Fruit fly (Drosophila melanogaster) whole organism, embryonic: ENCODE results near the gene CG43680.
A peak's percentile ranks its signal among the peaks of the same experiment; 100 is the strongest.

Experiments used
- ATbp ChIP-seq: fragments of 200-800 bp; sonication (Bioruptor generic); optimal IDR thresholded peaks from 2 replicates; lab custom pipeline; 2017; ENCODE audit warnings: missing biosample characterization, mild to moderate bottlenecking, missing genetic modification characterization, missing genetic modification reagents
- C15 ChIP-seq: fragments of 200-800 bp; sonication (Bioruptor generic); IDR thresholded peaks from 3 replicates; pipeline ENCODE4 v1.3.6; 2022; ENCODE audit warnings: missing biosample characterization, missing genetic modification characterization
- CG10147 ChIP-seq: fragments of 200-800 bp; sonication (Bioruptor generic); optimal IDR thresholded peaks from 2 replicates; lab custom pipeline; 2019; ENCODE audit warnings: missing biosample characterization, mild to moderate bottlenecking, missing genetic modification characterization, moderate library complexity
- CG10321 ChIP-seq: fragments of 200-800 bp; sonication (Bioruptor generic); IDR thresholded peaks from 2 replicates; pipeline ENCODE4 v1.3.6; 2022; ENCODE audit warnings: missing biosample characterization, missing genetic modification characterization
- CG10654 ChIP-seq: fragments of 200-800 bp; sonication (Bioruptor generic); optimal IDR thresholded peaks from 2 replicates; lab custom pipeline; 2016; ENCODE audit warnings: missing biosample characterization, missing genetic modification characterization
- CG11696 ChIP-seq: fragments of 200-800 bp; sonication (Bioruptor generic); IDR thresholded peaks from 2 replicates; pipeline ENCODE4 v1.3.6; 2022; ENCODE audit warnings: missing biosample characterization, missing genetic modification characterization
- CG1233 ChIP-seq: fragments of 200-800 bp; sonication (Bioruptor generic); optimal IDR thresholded peaks from 4 replicates; lab custom pipeline; 2018; ENCODE audit warnings: missing biosample characterization, mild to moderate bottlenecking, missing genetic modification characterization
- CG13123 ChIP-seq: fragments of 200-800 bp; sonication (Bioruptor generic); optimal IDR thresholded peaks from 2 replicates; lab custom pipeline; 2016; ENCODE audit warnings: missing biosample characterization, missing genetic modification characterization
- CG14050 ChIP-seq: fragments of 200-800 bp; sonication (Bioruptor generic); IDR thresholded peaks from 3 replicates; pipeline ENCODE4 v1.3.6; 2022; ENCODE audit warnings: missing biosample characterization, missing genetic modification characterization
- CG15514 ChIP-seq: fragments of 200-800 bp; sonication (Bioruptor generic); optimal IDR thresholded peaks from 3 replicates; lab custom pipeline; 2017; ENCODE audit warnings: missing biosample characterization, missing genetic modification characterization, mild to moderate bottlenecking, moderate library complexity, missing genetic modification reagents
- CG16863 ChIP-seq: fragments of 200-800 bp; sonication (Bioruptor generic); optimal IDR thresholded peaks from 3 replicates; lab custom pipeline; 2016; ENCODE audit warnings: missing biosample characterization, missing genetic modification characterization
- CG17186 ChIP-seq: fragments of 200-800 bp; sonication (Bioruptor generic); optimal IDR thresholded peaks from 3 replicates; lab custom pipeline; 2017; ENCODE audit warnings: missing biosample characterization, missing genetic modification reagents, missing genetic modification characterization
- CG17568 ChIP-seq: fragments of 200-800 bp; sonication (Bioruptor generic); optimal IDR thresholded peaks from 2 replicates; lab custom pipeline; 2018; ENCODE audit warnings: missing biosample characterization, mild to moderate bottlenecking, missing genetic modification characterization, moderate library complexity
- CG31441 ChIP-seq: fragments of 200-800 bp; sonication (Bioruptor generic); IDR thresholded peaks from 2 replicates; pipeline ENCODE4 v1.3.6; 2022; ENCODE audit warnings: missing biosample characterization, missing genetic modification characterization
- CG4424 ChIP-seq: fragments of 200-800 bp; sonication (Bioruptor generic); optimal IDR thresholded peaks from 3 replicates; lab custom pipeline; 2016; ENCODE audit warnings: missing biosample characterization, missing genetic modification characterization
- CG5180 ChIP-seq: fragments of 200-800 bp; sonication (Bioruptor generic); optimal IDR thresholded peaks from 3 replicates; lab custom pipeline; 2017; ENCODE audit warnings: missing biosample characterization, missing genetic modification characterization, mild to moderate bottlenecking, moderate library complexity, missing genetic modification reagents
- CG5245 ChIP-seq: fragments of 200-800 bp; sonication (Bioruptor generic); optimal IDR thresholded peaks from 3 replicates; lab custom pipeline; 2016; ENCODE audit warnings: missing biosample characterization, missing genetic modification characterization
- CG6683 ChIP-seq: fragments of 200-800 bp; sonication (Bioruptor generic); optimal IDR thresholded peaks from 2 replicates; lab custom pipeline; 2017; ENCODE audit warnings: missing biosample characterization, mild to moderate bottlenecking, missing genetic modification characterization, missing genetic modification reagents
- CG8388 ChIP-seq: fragments of 200-800 bp; sonication (Bioruptor generic); optimal IDR thresholded peaks from 2 replicates; lab custom pipeline; 2019; ENCODE audit warnings: missing biosample characterization, mild to moderate bottlenecking, missing genetic modification characterization, moderate library complexity
- CrebB ChIP-seq: fragments of 200-800 bp; sonication (Bioruptor generic); optimal IDR thresholded peaks from 3 replicates; lab custom pipeline; 2018; ENCODE audit warnings: missing biosample characterization, mild to moderate bottlenecking, missing genetic modification characterization
- D19B ChIP-seq: fragments of 200-800 bp; sonication (Bioruptor generic); optimal IDR thresholded peaks from 2 replicates; lab custom pipeline; 2017; ENCODE audit warnings: missing biosample characterization, mild to moderate bottlenecking, missing genetic modification characterization
- Dref ChIP-seq: fragments of 200-800 bp; sonication (Bioruptor generic); IDR thresholded peaks from 2 replicates; pipeline ENCODE4 v1.3.6; 2022; ENCODE audit warnings: missing biosample characterization, missing genetic modification characterization
- HLHmδ ChIP-seq: fragments of 200-800 bp; sonication (Bioruptor generic); optimal IDR thresholded peaks from 2 replicates; lab custom pipeline; 2018; ENCODE audit warnings: missing biosample characterization, mild to moderate bottlenecking, missing genetic modification characterization, moderate library complexity
- Hand ChIP-seq: fragments of 200-800 bp; sonication (Bioruptor generic); optimal IDR thresholded peaks from 2 replicates; lab custom pipeline; 2017; ENCODE audit warnings: mild to moderate bottlenecking, missing biosample characterization, missing genetic modification reagents, missing genetic modification characterization
- Mrtf ChIP-seq: fragments of 200-800 bp; sonication (Bioruptor generic); IDR thresholded peaks from 3 replicates; pipeline ENCODE4 v1.3.6; 2022; ENCODE audit warnings: missing biosample characterization, missing genetic modification characterization
- Oli ChIP-seq: fragments of 200-800 bp; sonication (Bioruptor generic); optimal IDR thresholded peaks from 2 replicates; lab custom pipeline; 2018; ENCODE audit warnings: missing biosample characterization, mild to moderate bottlenecking, missing genetic modification characterization, moderate library complexity
- Rx ChIP-seq: fragments of 200-800 bp; sonication (Bioruptor generic); IDR thresholded peaks from 2 replicates; pipeline ENCODE4 v1.3.6; 2022; ENCODE audit warnings: missing biosample characterization, missing genetic modification characterization
- Sox102F ChIP-seq: fragments of 200-800 bp; sonication (Bioruptor generic); optimal IDR thresholded peaks from 2 replicates; lab custom pipeline; 2018; ENCODE audit warnings: missing biosample characterization, mild to moderate bottlenecking, missing genetic modification characterization, moderate library complexity
- Trl ChIP-seq, 3 experiments: fragments of >200 bp in 2 of 3; fragments of 200-800 bp in 1 of 3; sonication (Bioruptor generic) in 1 of 3; optimal IDR thresholded peaks; 2 replicates in 1 of 3; 3 replicates in 2 of 3; lab custom pipeline; 2016 to 2017; ENCODE audit warnings: missing biosample characterization in 1 of 3, missing genetic modification characterization in 1 of 3
- amos ChIP-seq: fragments of 200-800 bp; sonication (Bioruptor generic); IDR thresholded peaks from 2 replicates; pipeline ENCODE4 v1.3.6; 2022; ENCODE audit warnings: missing biosample characterization, missing genetic modification characterization; ENCODE audit not compliant: partially characterized antibody
- ato ChIP-seq: fragments of 200-800 bp; sonication (Bioruptor generic); IDR thresholded peaks from 2 replicates; pipeline ENCODE4 v1.3.6; 2022; ENCODE audit warnings: missing biosample characterization, missing genetic modification characterization; ENCODE audit not compliant: partially characterized antibody
- cas ChIP-seq: fragments of 200-800 bp; sonication (Bioruptor generic); IDR thresholded peaks from 2 replicates; pipeline ENCODE4 v1.3.6; 2022; ENCODE audit warnings: missing biosample characterization, missing genetic modification characterization
- chm ChIP-seq: fragments of 200-800 bp; sonication (Bioruptor generic); IDR thresholded peaks from 2 replicates; pipeline ENCODE4 v1.3.6; 2022; ENCODE audit warnings: missing biosample characterization, missing genetic modification characterization
- ci ChIP-seq: fragments of 200-800 bp; sonication (Bioruptor generic); IDR thresholded peaks from 3 replicates; pipeline ENCODE4 v1.3.6; 2022; ENCODE audit warnings: missing biosample characterization, missing genetic modification characterization
- croc ChIP-seq: fragments of 200-800 bp; sonication (Bioruptor generic); conservative IDR thresholded peaks from 3 replicates; pipeline ENCODE4 v1.3.6; 2022; ENCODE audit warnings: missing biosample characterization, missing genetic modification characterization
- cwo ChIP-seq: fragments of 200-800 bp; sonication (Bioruptor generic); optimal IDR thresholded peaks from 3 replicates; lab custom pipeline; 2017; ENCODE audit warnings: missing biosample characterization, missing genetic modification characterization, mild to moderate bottlenecking, moderate library complexity, missing genetic modification reagents
- gcm ChIP-seq: fragments of 200-800 bp; sonication (Bioruptor generic); optimal IDR thresholded peaks from 2 replicates; lab custom pipeline; 2019; ENCODE audit warnings: missing biosample characterization, mild to moderate bottlenecking, missing genetic modification characterization, moderate library complexity
- h ChIP-seq: fragments of >200 bp; optimal IDR thresholded peaks from 2 replicates; lab custom pipeline; 2017
- ham ChIP-seq: fragments of 200-800 bp; sonication (Bioruptor generic); IDR thresholded peaks from 2 replicates; pipeline ENCODE4 v1.3.6; 2022; ENCODE audit warnings: missing biosample characterization, missing genetic modification characterization
- jumu ChIP-seq: fragments of 200-800 bp; sonication (Bioruptor generic); optimal IDR thresholded peaks from 3 replicates; lab custom pipeline; 2016; ENCODE audit warnings: missing biosample characterization, missing genetic modification characterization
- nom ChIP-seq: fragments of 200-800 bp; sonication (Bioruptor generic); optimal IDR thresholded peaks from 2 replicates; lab custom pipeline; 2017; ENCODE audit warnings: missing biosample characterization, missing genetic modification characterization, mild to moderate bottlenecking, moderate library complexity, missing genetic modification reagents
- oc ChIP-seq: fragments of 200-800 bp; sonication (Bioruptor generic); optimal IDR thresholded peaks from 2 replicates; lab custom pipeline; 2018; ENCODE audit warnings: missing biosample characterization, mild to moderate bottlenecking, missing genetic modification characterization, moderate library complexity
- otp ChIP-seq: fragments of 200-800 bp; sonication (Bioruptor generic); IDR thresholded peaks from 3 replicates; pipeline ENCODE4, ENCODE4 v1.3.6; 2022; ENCODE audit warnings: missing biosample characterization, missing genetic modification characterization
- scrt ChIP-seq: fragments of 200-800 bp; sonication (Bioruptor generic); optimal IDR thresholded peaks from 2 replicates; lab custom pipeline; 2018; ENCODE audit warnings: missing biosample characterization, mild to moderate bottlenecking, missing genetic modification characterization, moderate library complexity
- sens ChIP-seq: fragments of 200-800 bp; sonication (Bioruptor generic); peaks from one replicate; lab custom pipeline; 2016; ENCODE audit warnings: missing biosample characterization, missing genetic modification characterization
- shn ChIP-seq: fragments of 200-800 bp; sonication (Bioruptor generic); optimal IDR thresholded peaks from 3 replicates; lab custom pipeline; 2016; ENCODE audit warnings: missing biosample characterization, missing genetic modification characterization
- vvl ChIP-seq: fragments of 200-800 bp; sonication (Bioruptor generic); IDR thresholded peaks from 2 replicates; pipeline ENCODE4 v1.3.6; 2022; ENCODE audit warnings: missing biosample characterization, missing genetic modification characterization
- yki ChIP-seq: fragments of >200 bp; optimal IDR thresholded peaks from 3 replicates; lab custom pipeline; 2018
- zfh1 ChIP-seq: fragments of 200-800 bp; sonication (Bioruptor generic); IDR thresholded peaks from 3 replicates; pipeline ENCODE4 v1.3.6; 2022; ENCODE audit warnings: missing biosample characterization, missing genetic modification characterization

The CG43680 gene

dm6 chr3L:15034714-15035076 lies 18.5 kb downstream of the CG43680 start:
- no peak for TF ChIP-seq HLHmδ
- peak in 1 of 2 experiments; percentile 16 for TF ChIP-seq Trl (optimal IDR thresholded peaks at IDR 0.05; lab: Kevin White, UChicago)
- no peak for TF ChIP-seq Trl (GFP tag; optimal IDR thresholded peaks at IDR 0.05; lab: Kevin White, UChicago)
- peak; percentile 98 for TF ChIP-seq scrt (GFP tag; lab: Kevin White, UChicago)

dm6 chr3L:15034061-15034713 lies 19.0 kb downstream of the CG43680 start:
- TF ChIP-seq sens (GFP tag; lab: Kevin White, UChicago) (peak; percentile 41), CG14050 (GFP tag; lab: Robert Waterston, UW) (no peak), Oli (tag; lab: Kevin White, UChicago) (peak; percentile 38), C15 (GFP tag; lab: Robert Waterston, UW) (no peak), CG16863 (no peak), CG11696 (GFP tag; lab: Robert Waterston, UW) (no peak), cas (no peak), ci (GFP tag; lab: Robert Waterston, UW) (no peak), CG8388 (GFP tag; lab: Kevin White, UChicago) (peak; percentile 10), CG13123 (GFP tag; lab: Kevin White, UChicago) (no peak), CG17568 (no peak), chm (GFP tag; lab: Robert Waterston, UW) (no peak), zfh1 (GFP tag; lab: Robert Waterston, UW) (no peak), vvl (GFP tag; lab: Robert Waterston, UW) (no peak), croc (GFP tag; lab: Robert Waterston, UW) (no peak), D19B (peak; percentile 23), CG1233 (GFP tag; lab: Kevin White, UChicago) (no peak), CrebB (no peak), ham (no peak), CG10654 (GFP tag; lab: Kevin White, UChicago) (no peak), CG4424 (GFP tag; lab: Kevin White, UChicago) (peak; percentile 13), CG5180 (GFP tag; lab: Kevin White, UChicago) (peak; percentile 6), ATbp (no peak), jumu (GFP tag; lab: Kevin White, UChicago) (no peak), oc (tag; lab: Kevin White, UChicago) (no peak), CG10147 (peak; percentile 59), CG10321 (GFP tag; lab: Robert Waterston, UW) (no peak), Rx (GFP tag; lab: Robert Waterston, UW) (no peak), Mrtf (GFP tag; lab: Robert Waterston, UW) (no peak), Hand (GFP tag; lab: Kevin White, UChicago) (peak; percentile 73), otp (no peak), amos (GFP tag; lab: Robert Waterston, UW) (no peak), CG5245 (GFP tag; lab: Kevin White, UChicago) (no peak), CG6683 (GFP tag; lab: Kevin White, UChicago) (no peak), CG15514 (GFP tag; lab: Kevin White, UChicago) (no peak), h (no peak), cwo (GFP tag; lab: Kevin White, UChicago) (peak; percentile 56), Dref (GFP tag; lab: Robert Waterston, UW) (no peak), CG31441 (peak; percentile 63), nom (no peak), Sox102F (GFP tag; lab: Kevin White, UChicago) (peak; percentile 38), CG17186 (GFP tag; lab: Kevin White, UChicago) (no peak), shn (GFP tag; lab: Kevin White, UChicago) (no peak), yki (lab: Kevin White, UChicago) (no peak), gcm (GFP tag; lab: Kevin White, UChicago) (peak; percentile 3), ato (GFP tag; lab: Robert Waterston, UW) (no peak)
